Worm (Caenorhabditis elegans): ENCODE measurements around the gene ZK697.1.

- TF ChIP-seq tab-1 (GFP tag; IDR thresholded peaks at IDR 0.05) (no peak), ztf-23 (GFP tag; IDR thresholded peaks at IDR 0.05) (no peak), T22C8.4 (GFP tag; IDR thresholded peaks at IDR 0.05) (no peak), flt-1 (GFP tag; IDR thresholded peaks at IDR 0.05) (no peak), ztf-29 (GFP tag; IDR thresholded peaks at IDR 0.05) (no peak), med-1 (GFP tag; optimal IDR thresholded peaks at IDR 0.05; ENCODE audit: insufficient read depth) (no peak), klf-2 (GFP tag; conservative IDR thresholded peaks at IDR 0.05) (no peak)
These were observed 30.6 kb upstream of the ZK697.1 start, which contains the start of gene srw-101 for ce11 chrV:1721966-1722365.

All from whole organism, midembryonic.